Fruit fly (Drosophila melanogaster) S2 (cell line): ENCODE results near the gene CG14969.

Experiments
- CG8478 ChIP-seq: fragments of >200 bp; optimal IDR thresholded peaks from 2 replicates; lab custom pipeline; 2018
- CTCF ChIP-seq, 2 experiments: fragments of >200 bp; optimal IDR thresholded peaks; 2 replicates each; lab custom pipeline; 2018

dm6 chr3L:3334784-3335183 lies at the start of gene CG14969:
- TF ChIP-seq CTCF (optimal IDR thresholded peaks at IDR 0.05; lab: Kevin White, UChicago) = no peak
- no peak for TF ChIP-seq CG8478 (lab: Kevin White, UChicago)
